Fruit fly (Drosophila melanogaster) whole organism, embryonic: ENCODE measurements around the gene MBD-like.
A peak's percentile ranks its signal among the peaks of the same experiment; 100 is the strongest.

ENCODE experiments used
- Awh ChIP-seq: fragments of 200-800 bp; sonication (Bioruptor generic); IDR thresholded peaks from 2 replicates; pipeline ENCODE4, ENCODE4 v1.3.6; 2022; ENCODE audit warnings: missing biosample characterization, missing genetic modification characterization
- Bgb ChIP-seq: fragments of 200-800 bp; sonication (Bioruptor generic); IDR thresholded peaks from 2 replicates; pipeline ENCODE4 v1.3.6; 2022; ENCODE audit warnings: missing biosample characterization, missing genetic modification characterization; ENCODE audit not compliant: partially characterized antibody
- Blimp-1 ChIP-seq: fragments of 200-800 bp; sonication (Bioruptor generic); optimal IDR thresholded peaks from 3 replicates; lab custom pipeline; 2018; ENCODE audit warnings: missing biosample characterization, missing genetic modification characterization, mild to moderate bottlenecking, moderate library complexity, missing genetic modification reagents
- CG10267 ChIP-seq: fragments of 200-800 bp; sonication (Bioruptor generic); optimal IDR thresholded peaks from 2 replicates; lab custom pipeline; 2018; ENCODE audit warnings: missing biosample characterization, mild to moderate bottlenecking, missing genetic modification characterization, moderate library complexity
- CG11695 ChIP-seq: fragments of 200-800 bp; sonication (Bioruptor generic); IDR thresholded peaks from 3 replicates; pipeline ENCODE4 v1.3.6; 2022; ENCODE audit warnings: missing biosample characterization, missing genetic modification characterization
- CG17359 ChIP-seq: fragments of 200-800 bp; sonication (Bioruptor generic); optimal IDR thresholded peaks from 3 replicates; lab custom pipeline; 2018; ENCODE audit warnings: missing biosample characterization, mild to moderate bottlenecking, missing genetic modification characterization, moderate library complexity
- CG17568 ChIP-seq: fragments of 200-800 bp; sonication (Bioruptor generic); optimal IDR thresholded peaks from 2 replicates; lab custom pipeline; 2018; ENCODE audit warnings: missing biosample characterization, mild to moderate bottlenecking, missing genetic modification characterization, moderate library complexity
- CG30020 ChIP-seq: fragments of 200-800 bp; optimal IDR thresholded peaks from 2 replicates; lab custom pipeline; 2019; ENCODE audit warnings: missing biosample characterization, mild to moderate bottlenecking, missing genetic modification characterization, moderate library complexity
- CG32767 ChIP-seq: fragments of 200-800 bp; sonication (Bioruptor generic); IDR thresholded peaks from 2 replicates; pipeline ENCODE4 v1.3.6; 2022; ENCODE audit warnings: missing biosample characterization, missing genetic modification characterization
- CG3407 ChIP-seq: fragments of 200-800 bp; sonication (Bioruptor generic); optimal IDR thresholded peaks from 2 replicates; lab custom pipeline; 2018; ENCODE audit warnings: missing biosample characterization, mild to moderate bottlenecking, missing genetic modification characterization
- CG34224 ChIP-seq: fragments of 200-800 bp; sonication (Bioruptor generic); IDR thresholded peaks from 3 replicates; pipeline ENCODE4 v1.3.6; 2022; ENCODE audit warnings: missing biosample characterization, missing genetic modification characterization; ENCODE audit not compliant: partially characterized antibody
- CG3995 ChIP-seq: fragments of 200-800 bp; sonication (Bioruptor generic); optimal IDR thresholded peaks from 3 replicates; lab custom pipeline; 2016; ENCODE audit warnings: missing biosample characterization, missing genetic modification characterization
- CG7963 ChIP-seq: fragments of 200-800 bp; sonication (Bioruptor generic); IDR thresholded peaks from 3 replicates; pipeline ENCODE4 v1.3.6; 2022; ENCODE audit warnings: missing biosample characterization, missing genetic modification characterization; ENCODE audit not compliant: partially characterized antibody
- CG7987 ChIP-seq: fragments of 200-800 bp; sonication (Bioruptor generic); optimal IDR thresholded peaks from 2 replicates; lab custom pipeline; 2018; ENCODE audit warnings: missing biosample characterization, mild to moderate bottlenecking, missing genetic modification characterization, moderate library complexity
- CG9876 ChIP-seq: fragments of 200-800 bp; sonication (Bioruptor generic); optimal IDR thresholded peaks from 2 replicates; lab custom pipeline; 2016; ENCODE audit warnings: missing biosample characterization, missing genetic modification characterization
- D19A ChIP-seq: fragments of 200-800 bp; optimal IDR thresholded peaks from 3 replicates; lab custom pipeline; 2019; ENCODE audit warnings: missing biosample characterization, mild to moderate bottlenecking, missing genetic modification characterization, moderate library complexity
- Dad ChIP-seq: fragments of 200-800 bp; sonication (Bioruptor generic); optimal IDR thresholded peaks from 3 replicates; lab custom pipeline; 2016; ENCODE audit warnings: missing biosample characterization, missing genetic modification characterization
- Doc3 ChIP-seq: fragments of 200-800 bp; sonication (Bioruptor generic); IDR thresholded peaks from 3 replicates; pipeline ENCODE4 v1.3.6; 2022; ENCODE audit warnings: missing biosample characterization, missing genetic modification characterization; ENCODE audit not compliant: partially characterized antibody
- H2.0 ChIP-seq: fragments of 200-800 bp; sonication (Bioruptor generic); IDR thresholded peaks from 2 replicates; pipeline ENCODE4 v1.3.6; 2022; ENCODE audit warnings: missing biosample characterization, missing genetic modification characterization
- HmgZ ChIP-seq: fragments of 200-800 bp; sonication (Bioruptor generic); optimal IDR thresholded peaks from 2 replicates; lab custom pipeline; 2018; ENCODE audit warnings: missing biosample characterization, mild to moderate bottlenecking, missing genetic modification characterization
- Hmr ChIP-seq: fragments of 200-800 bp; sonication (Bioruptor generic); optimal IDR thresholded peaks from 3 replicates; lab custom pipeline; 2017; ENCODE audit warnings: mild to moderate bottlenecking, missing biosample characterization, missing genetic modification reagents, missing genetic modification characterization
- Pdp1 ChIP-seq, 2 experiments: fragments of 200-800 bp; sonication (Bioruptor generic); optimal IDR thresholded peaks; 3 replicates each; lab custom pipeline; 2016; ENCODE audit warnings: missing biosample characterization in 2 of 2, missing genetic modification characterization in 2 of 2, mild to moderate bottlenecking in 1 of 2, moderate library complexity in 1 of 2
- Poxn ChIP-seq: fragments of 200-800 bp; sonication (Bioruptor generic); IDR thresholded peaks from 2 replicates; pipeline ENCODE4 v1.3.6; 2022; ENCODE audit warnings: missing biosample characterization, missing genetic modification characterization
- Ptx1 ChIP-seq: fragments of 200-800 bp; sonication (Bioruptor generic); IDR thresholded peaks from 2 replicates; pipeline ENCODE4 v1.3.6; 2022; ENCODE audit warnings: missing biosample characterization, missing genetic modification characterization
- Sox100B ChIP-seq: fragments of 200-800 bp; sonication (Bioruptor generic); optimal IDR thresholded peaks from 3 replicates; lab custom pipeline; 2018; ENCODE audit warnings: missing biosample characterization, mild to moderate bottlenecking, missing genetic modification characterization
- Sry-δ ChIP-seq: fragments of 200-800 bp; sonication (Bioruptor generic); optimal IDR thresholded peaks from 2 replicates; lab custom pipeline; 2016; ENCODE audit warnings: missing biosample characterization, missing genetic modification characterization
- Vsx1 ChIP-seq: fragments of 200-800 bp; sonication (Bioruptor generic); optimal IDR thresholded peaks from 2 replicates; lab custom pipeline; 2017; ENCODE audit warnings: missing biosample characterization, mild to moderate bottlenecking, missing genetic modification characterization, missing genetic modification reagents
- abd-A ChIP-seq: fragments of 200-800 bp; sonication (Bioruptor generic); optimal IDR thresholded peaks from 3 replicates; lab custom pipeline; 2019; ENCODE audit warnings: missing biosample characterization, mild to moderate bottlenecking, missing genetic modification characterization, moderate library complexity
- bab2 ChIP-seq: fragments of 200-800 bp; sonication (Bioruptor generic); optimal IDR thresholded peaks from 2 replicates; lab custom pipeline; 2016; ENCODE audit warnings: missing biosample characterization, missing genetic modification characterization
- bowl ChIP-seq: fragments of 200-800 bp; sonication (Bioruptor generic); IDR thresholded peaks from 2 replicates; pipeline ENCODE4 v1.3.6; 2022; ENCODE audit warnings: missing biosample characterization, missing genetic modification characterization
- bsh ChIP-seq, 2 experiments: fragments of 200-800 bp; sonication (Bioruptor generic); optimal IDR thresholded peaks; 2 replicates each; lab custom pipeline; 2017 to 2018; ENCODE audit warnings: mild to moderate bottlenecking in 2 of 2, missing biosample characterization in 2 of 2, missing genetic modification characterization in 2 of 2, moderate library complexity in 1 of 2
- chinmo ChIP-seq: fragments of 200-800 bp; sonication (Bioruptor generic); IDR thresholded peaks from 4 replicates; pipeline ENCODE4 v1.3.6; 2022; ENCODE audit warnings: missing biosample characterization, missing genetic modification characterization; ENCODE audit not compliant: partially characterized antibody
- dan ChIP-seq: fragments of 200-800 bp; sonication (Bioruptor generic); IDR thresholded peaks from 2 replicates; pipeline ENCODE4 v1.3.6; 2022; ENCODE audit warnings: missing biosample characterization, missing genetic modification characterization
- esg ChIP-seq: fragments of 200-800 bp; sonication (Bioruptor generic); conservative IDR thresholded peaks from 2 replicates; pipeline ENCODE4 v1.3.6; 2022; ENCODE audit warnings: missing biosample characterization, missing genetic modification characterization
- exex ChIP-seq: fragments of 200-800 bp; sonication (Bioruptor generic); optimal IDR thresholded peaks from 4 replicates; lab custom pipeline; 2018; ENCODE audit warnings: missing biosample characterization, mild to moderate bottlenecking, missing genetic modification characterization, moderate library complexity
- fd64A ChIP-seq: fragments of 200-800 bp; sonication (Bioruptor generic); optimal IDR thresholded peaks from 3 replicates; lab custom pipeline; 2018; ENCODE audit warnings: missing biosample characterization, mild to moderate bottlenecking, missing genetic modification characterization
- gcm2 ChIP-seq: fragments of 200-800 bp; sonication (Bioruptor generic); optimal IDR thresholded peaks from 2 replicates; lab custom pipeline; 2016; ENCODE audit warnings: missing biosample characterization, missing genetic modification characterization
- ind ChIP-seq: fragments of 200-800 bp; sonication (Bioruptor generic); optimal IDR thresholded peaks from 3 replicates; lab custom pipeline; 2016; ENCODE audit warnings: missing biosample characterization, missing genetic modification characterization
- lmd ChIP-seq: fragments of 200-800 bp; sonication (Bioruptor generic); IDR thresholded peaks from 2 replicates; pipeline ENCODE4 v1.3.6; 2022; ENCODE audit warnings: missing biosample characterization, missing genetic modification characterization
- mld ChIP-seq: fragments of 200-800 bp; sonication (Bioruptor generic); IDR thresholded peaks from 3 replicates; pipeline ENCODE4 v1.3.6; 2022; ENCODE audit warnings: missing biosample characterization, missing genetic modification characterization; ENCODE audit not compliant: partially characterized antibody
- pfk ChIP-seq: fragments of 200-800 bp; sonication (Bioruptor generic); optimal IDR thresholded peaks from 2 replicates; lab custom pipeline; 2018; ENCODE audit warnings: missing biosample characterization, mild to moderate bottlenecking, missing genetic modification characterization, moderate library complexity
- pita ChIP-seq: fragments of 200-800 bp; sonication (Bioruptor generic); optimal IDR thresholded peaks from 2 replicates; lab custom pipeline; 2017; ENCODE audit warnings: missing biosample characterization, mild to moderate bottlenecking, missing genetic modification characterization
- pum ChIP-seq: fragments of 200-800 bp; sonication (Bioruptor generic); optimal IDR thresholded peaks from 2 replicates; lab custom pipeline; 2016; ENCODE audit warnings: missing biosample characterization, missing genetic modification characterization
- ro ChIP-seq: fragments of 200-800 bp; sonication (Bioruptor generic); IDR thresholded peaks from 2 replicates; pipeline ENCODE4 v1.3.6; 2022; ENCODE audit warnings: missing biosample characterization, missing genetic modification characterization
- row ChIP-seq: fragments of 200-800 bp; sonication (Bioruptor generic); IDR thresholded peaks from 3 replicates; pipeline ENCODE4 v1.3.6; 2022; ENCODE audit warnings: missing biosample characterization, missing genetic modification characterization
- so ChIP-seq: fragments of 200-800 bp; sonication (Bioruptor generic); IDR thresholded peaks from 3 replicates; pipeline ENCODE4 v1.3.6; 2022; ENCODE audit warnings: missing biosample characterization, missing genetic modification characterization
- tin ChIP-seq: fragments of 200-800 bp; sonication (Bioruptor generic); optimal IDR thresholded peaks from 3 replicates; lab custom pipeline; 2016; ENCODE audit warnings: missing biosample characterization, missing genetic modification characterization
- tll ChIP-seq, 2 experiments: fragments of 200-800 bp in 1 of 2; fragments of >200 bp in 1 of 2; sonication (Bioruptor generic) in 1 of 2; optimal IDR thresholded peaks; 2 replicates each; lab custom pipeline; 2017 to 2019; ENCODE audit warnings: missing biosample characterization in 2 of 2, missing genetic modification characterization in 2 of 2, mild to moderate bottlenecking in 1 of 2, moderate library complexity in 1 of 2
- tup ChIP-seq: fragments of 200-800 bp; sonication (Bioruptor generic); optimal IDR thresholded peaks from 2 replicates; lab custom pipeline; 2016; ENCODE audit warnings: missing biosample characterization, mild to moderate bottlenecking, missing genetic modification characterization, moderate library complexity

MBD-like gene

dm6 chr3R:9586663-9587248, 27.2 kb downstream of the MBD-like start, which contains the start of gene P58IPK (continued):
- no peak for TF ChIP-seq tup
- no peak for TF ChIP-seq CG11695 (GFP tag; lab: Robert Waterston, UW)
- peak; percentile 90 for TF ChIP-seq CG7963 (GFP tag; lab: Robert Waterston, UW)
- peak; percentile 52 for TF ChIP-seq Ptx1 (GFP tag; lab: Robert Waterston, UW)
- peak in 1 of 2 experiments; percentile 45 for TF ChIP-seq bsh (GFP tag; optimal IDR thresholded peaks at IDR 0.05; lab: Kevin White, UChicago)
- TF ChIP-seq fd64A (GFP tag; lab: Kevin White, UChicago), result no peak
- TF ChIP-seq tin (GFP tag; lab: Kevin White, UChicago), result peak; percentile 69
- TF ChIP-seq CG7987 (GFP tag; lab: Kevin White, UChicago), result peak; percentile 67
- TF ChIP-seq H2.0 (GFP tag; lab: Robert Waterston, UW), result peak; percentile 59
- TF ChIP-seq dan, result no peak
- no peak for TF ChIP-seq tll (GFP tag; optimal IDR thresholded peaks at IDR 0.05; lab: Kevin White, UChicago)
- no peak for TF ChIP-seq CG32767 (GFP tag; lab: Robert Waterston, UW)
- no peak for TF ChIP-seq pita (GFP tag; lab: Kevin White, UChicago)
- peak; percentile 92 for TF ChIP-seq CG34224 (GFP tag; lab: Robert Waterston, UW)
- TF ChIP-seq pfk (GFP tag; lab: Kevin White, UChicago), result no peak
- TF ChIP-seq abd-A, result no peak
- TF ChIP-seq esg (GFP tag; lab: Robert Waterston, UW), result peak; percentile 53; the same call in 1 of the 2 replicates
- TF ChIP-seq Blimp-1 (GFP tag; lab: Kevin White, UChicago), result peak; percentile 49
- no peak for TF ChIP-seq Sox100B
- peak; percentile 57 for TF ChIP-seq CG9876 (GFP tag; lab: Kevin White, UChicago)
- no peak for TF ChIP-seq so (GFP tag; lab: Robert Waterston, UW)
- TF ChIP-seq Pdp1 (GFP tag; optimal IDR thresholded peaks at IDR 0.05; lab: Kevin White, UChicago), result peak; percentile 75 to 83
- peak; percentile 87 for TF ChIP-seq Doc3 (GFP tag; lab: Robert Waterston, UW)
- peak; percentile 66; the same call in 1 of the 2 replicates for TF ChIP-seq lmd (GFP tag; lab: Robert Waterston, UW)
- no peak for TF ChIP-seq Awh (GFP tag; lab: Robert Waterston, UW)
- peak; percentile 100 for TF ChIP-seq CG3995
- peak; percentile 73; the same call in 2 of the 4 replicates for TF ChIP-seq chinmo (GFP tag; lab: Robert Waterston, UW)
- TF ChIP-seq exex (tag; lab: Kevin White, UChicago), result peak; percentile 24
- TF ChIP-seq Vsx1 (GFP tag; lab: Kevin White, UChicago), result no peak
- TF ChIP-seq ind (GFP tag; lab: Kevin White, UChicago), result peak; percentile 72
- no peak for TF ChIP-seq gcm2
- peak; percentile 60 for TF ChIP-seq Hmr (GFP tag; lab: Kevin White, UChicago)
- no peak for TF ChIP-seq CG3407 (GFP tag; lab: Kevin White, UChicago)
- TF ChIP-seq row (GFP tag; lab: Robert Waterston, UW), result peak; percentile 93
- TF ChIP-seq CG30020 (tag; lab: Kevin White, UChicago), result peak; percentile 52
- TF ChIP-seq CG10267 (tag; lab: Kevin White, UChicago), result peak; percentile 68
- peak; percentile 76; the same call in 2 of the 3 replicates for TF ChIP-seq mld (GFP tag; lab: Robert Waterston, UW)
- TF ChIP-seq Dad (GFP tag; lab: Kevin White, UChicago), result peak; percentile 72
- no peak for TF ChIP-seq CG17568 (GFP tag; lab: Kevin White, UChicago)
- TF ChIP-seq Poxn (GFP tag; lab: Robert Waterston, UW), result no peak
- peak; percentile 70 for TF ChIP-seq bab2 (GFP tag; lab: Kevin White, UChicago)
- TF ChIP-seq Sry-δ (GFP tag; lab: Kevin White, UChicago), result peak; percentile 97
- no peak for TF ChIP-seq bowl (GFP tag; lab: Robert Waterston, UW)
- TF ChIP-seq HmgZ (tag; lab: Kevin White, UChicago), result peak; percentile 91
- no peak for TF ChIP-seq ro (GFP tag; lab: Robert Waterston, UW)
- peak; percentile 67 for TF ChIP-seq pum (GFP tag; lab: Kevin White, UChicago)
- TF ChIP-seq Bgb (GFP tag; lab: Robert Waterston, UW), result peak; percentile 98
- peak; percentile 38 for TF ChIP-seq CG17359 (tag; lab: Kevin White, UChicago)
- TF ChIP-seq D19A, result no peak
